Fruit fly (Drosophila melanogaster) whole organism, embryonic: ENCODE results near the gene E23.

Experiments
- BEAF-32 ChIP-seq: fragments of 200-800 bp; sonication (Bioruptor generic); optimal IDR thresholded peaks from 3 replicates; lab custom pipeline; 2017; ENCODE audit warnings: missing biosample characterization, missing genetic modification characterization, mild to moderate bottlenecking, moderate library complexity, missing genetic modification reagents
- CG11398 ChIP-seq: fragments of 200-800 bp; sonication (Bioruptor generic); optimal IDR thresholded peaks from 2 replicates; lab custom pipeline; 2016; ENCODE audit warnings: missing biosample characterization, missing genetic modification characterization
- CG12155 ChIP-seq: fragments of 200-800 bp; sonication (Bioruptor generic); optimal IDR thresholded peaks from 3 replicates; lab custom pipeline; 2016; ENCODE audit warnings: missing biosample characterization, missing genetic modification characterization
- CG1233 ChIP-seq: fragments of 200-800 bp; sonication (Bioruptor generic); optimal IDR thresholded peaks from 4 replicates; lab custom pipeline; 2018; ENCODE audit warnings: missing biosample characterization, mild to moderate bottlenecking, missing genetic modification characterization
- CG12659 ChIP-seq: fragments of 200-800 bp; sonication (Bioruptor generic); optimal IDR thresholded peaks from 3 replicates; lab custom pipeline; 2017; ENCODE audit warnings: mild to moderate bottlenecking, missing biosample characterization, missing genetic modification reagents, missing genetic modification characterization
- CG13624 ChIP-seq: fragments of 200-800 bp; sonication (Bioruptor generic); optimal IDR thresholded peaks from 2 replicates; lab custom pipeline; 2016; ENCODE audit warnings: missing biosample characterization, missing genetic modification characterization
- CG14050 ChIP-seq: fragments of 200-800 bp; sonication (Bioruptor generic); IDR thresholded peaks from 3 replicates; pipeline ENCODE4 v1.3.6; 2022; ENCODE audit warnings: missing biosample characterization, missing genetic modification characterization
- CG15073 ChIP-seq: fragments of 200-800 bp; sonication (Bioruptor generic); optimal IDR thresholded peaks from 2 replicates; lab custom pipeline; 2016; ENCODE audit warnings: missing biosample characterization, missing genetic modification characterization
- CG15514 ChIP-seq: fragments of 200-800 bp; sonication (Bioruptor generic); optimal IDR thresholded peaks from 3 replicates; lab custom pipeline; 2017; ENCODE audit warnings: missing biosample characterization, missing genetic modification characterization, mild to moderate bottlenecking, moderate library complexity, missing genetic modification reagents
- CG16863 ChIP-seq: fragments of 200-800 bp; sonication (Bioruptor generic); optimal IDR thresholded peaks from 3 replicates; lab custom pipeline; 2016; ENCODE audit warnings: missing biosample characterization, missing genetic modification characterization
- CG18476 ChIP-seq: fragments of 200-800 bp; sonication (Bioruptor generic); optimal IDR thresholded peaks from 2 replicates; lab custom pipeline; 2016; ENCODE audit warnings: missing biosample characterization, mild to moderate bottlenecking, missing genetic modification characterization
- CG18619 ChIP-seq: fragments of 200-800 bp; sonication (Bioruptor generic); optimal IDR thresholded peaks from 3 replicates; lab custom pipeline; 2017; ENCODE audit warnings: missing biosample characterization, mild to moderate bottlenecking, missing genetic modification characterization
- CG2116 ChIP-seq: fragments of 200-800 bp; sonication (Bioruptor generic); optimal IDR thresholded peaks from 3 replicates; lab custom pipeline; 2018; ENCODE audit warnings: missing biosample characterization, mild to moderate bottlenecking, missing genetic modification characterization
- CG2129 ChIP-seq: fragments of 200-800 bp; sonication (Bioruptor generic); IDR thresholded peaks from 2 replicates; pipeline ENCODE4 v1.3.6; 2022; ENCODE audit warnings: missing biosample characterization, missing genetic modification characterization; ENCODE audit not compliant: partially characterized antibody
- CG2712 ChIP-seq: fragments of 200-800 bp; optimal IDR thresholded peaks from 3 replicates; lab custom pipeline; 2019; ENCODE audit warnings: missing biosample characterization, mild to moderate bottlenecking, missing genetic modification characterization, moderate library complexity
- CG31441 ChIP-seq: fragments of 200-800 bp; sonication (Bioruptor generic); IDR thresholded peaks from 2 replicates; pipeline ENCODE4 v1.3.6; 2022; ENCODE audit warnings: missing biosample characterization, missing genetic modification characterization
- CG6272 ChIP-seq: fragments of 200-800 bp; sonication (Bioruptor generic); IDR thresholded peaks from 2 replicates; pipeline ENCODE4 v1.3.6; 2022; ENCODE audit warnings: missing biosample characterization, missing genetic modification characterization
- CG6765 ChIP-seq: fragments of 200-800 bp; sonication (Bioruptor generic); optimal IDR thresholded peaks from 3 replicates; lab custom pipeline; 2017; ENCODE audit warnings: missing biosample characterization, mild to moderate bottlenecking, missing genetic modification characterization
- CG8089 ChIP-seq: fragments of 200-800 bp; sonication (Bioruptor generic); optimal IDR thresholded peaks from 3 replicates; lab custom pipeline; 2016; ENCODE audit warnings: missing biosample characterization, missing genetic modification characterization
- D ChIP-seq, 2 experiments: fragments of 200-800 bp in 1 of 2; fragments of >200 bp in 1 of 2; sonication (Bioruptor generic) in 1 of 2; optimal IDR thresholded peaks; 2 replicates in 1 of 2; 3 replicates in 1 of 2; lab custom pipeline; 2017; ENCODE audit warnings: mild to moderate bottlenecking in 1 of 2, missing biosample characterization in 1 of 2, missing genetic modification characterization in 1 of 2, missing genetic modification reagents in 1 of 2
- D19B ChIP-seq: fragments of 200-800 bp; sonication (Bioruptor generic); optimal IDR thresholded peaks from 2 replicates; lab custom pipeline; 2017; ENCODE audit warnings: missing biosample characterization, mild to moderate bottlenecking, missing genetic modification characterization
- E2f1 ChIP-seq: fragments of 200-800 bp; sonication (Bioruptor generic); IDR thresholded peaks from 2 replicates; pipeline ENCODE4 v1.3.6; 2022; ENCODE audit warnings: missing biosample characterization, missing genetic modification characterization
- H2.0 ChIP-seq: fragments of 200-800 bp; sonication (Bioruptor generic); IDR thresholded peaks from 2 replicates; pipeline ENCODE4 v1.3.6; 2022; ENCODE audit warnings: missing biosample characterization, missing genetic modification characterization
- Mad ChIP-seq: fragments of 200-800 bp; sonication (Bioruptor generic); optimal IDR thresholded peaks from 2 replicates; lab custom pipeline; 2016; ENCODE audit warnings: missing biosample characterization, missing genetic modification characterization
- Med ChIP-seq: fragments of 200-800 bp; sonication (Bioruptor generic); peaks from one replicate; lab custom pipeline; 2016; ENCODE audit warnings: missing biosample characterization, missing genetic modification characterization, mild to moderate bottlenecking, inconsistent platforms, moderate library complexity
- Opbp ChIP-seq: fragments of 200-800 bp; sonication (Bioruptor generic); IDR thresholded peaks from 3 replicates; pipeline ENCODE4 v1.3.6; 2022; ENCODE audit warnings: missing biosample characterization, missing genetic modification characterization; ENCODE audit not compliant: partially characterized antibody
- Optix ChIP-seq: fragments of 200-800 bp; sonication (Bioruptor generic); IDR thresholded peaks from 3 replicates; pipeline ENCODE4 v1.3.6; 2022; ENCODE audit warnings: missing biosample characterization, missing genetic modification characterization
- Rx ChIP-seq: fragments of 200-800 bp; sonication (Bioruptor generic); IDR thresholded peaks from 2 replicates; pipeline ENCODE4 v1.3.6; 2022; ENCODE audit warnings: missing biosample characterization, missing genetic modification characterization
- Vsx1 ChIP-seq: fragments of 200-800 bp; sonication (Bioruptor generic); optimal IDR thresholded peaks from 2 replicates; lab custom pipeline; 2017; ENCODE audit warnings: missing biosample characterization, mild to moderate bottlenecking, missing genetic modification characterization, missing genetic modification reagents
- corto ChIP-seq: fragments of 200-800 bp; sonication (Bioruptor generic); optimal IDR thresholded peaks from 2 replicates; lab custom pipeline; 2016; ENCODE audit warnings: missing biosample characterization, mild to moderate bottlenecking, missing genetic modification characterization, moderate library complexity
- esg ChIP-seq: fragments of 200-800 bp; sonication (Bioruptor generic); conservative IDR thresholded peaks from 2 replicates; pipeline ENCODE4 v1.3.6; 2022; ENCODE audit warnings: missing biosample characterization, missing genetic modification characterization
- gcm2 ChIP-seq: fragments of 200-800 bp; sonication (Bioruptor generic); optimal IDR thresholded peaks from 2 replicates; lab custom pipeline; 2016; ENCODE audit warnings: missing biosample characterization, missing genetic modification characterization
- grau ChIP-seq: fragments of 200-800 bp; optimal IDR thresholded peaks from 3 replicates; lab custom pipeline; 2019; ENCODE audit warnings: missing biosample characterization, mild to moderate bottlenecking, missing genetic modification characterization, moderate library complexity
- insv ChIP-seq, 2 experiments: fragments of 200-800 bp; sonication (Bioruptor generic); optimal IDR thresholded peaks; 3 replicates each; lab custom pipeline; 2016 to 2018; ENCODE audit warnings: missing biosample characterization in 2 of 2, missing genetic modification characterization in 2 of 2
- ken ChIP-seq: fragments of 200-800 bp; sonication (Bioruptor generic); IDR thresholded peaks from 3 replicates; pipeline ENCODE4 v1.3.6; 2022; ENCODE audit warnings: missing biosample characterization, missing genetic modification characterization
- lab ChIP-seq: fragments of 200-800 bp; sonication (Bioruptor generic); optimal IDR thresholded peaks from 3 replicates; lab custom pipeline; 2017; ENCODE audit warnings: missing biosample characterization, missing genetic modification characterization, mild to moderate bottlenecking, moderate library complexity, missing genetic modification reagents
- lola ChIP-seq, 3 experiments: fragments of >200 bp in 2 of 3; fragments of 200-800 bp in 1 of 3; sonication (Bioruptor generic) in 1 of 3; optimal IDR thresholded peaks; 2 replicates each; lab custom pipeline; 2017 to 2019; ENCODE audit warnings: missing biosample characterization in 3 of 3, missing genetic modification characterization in 3 of 3, mild to moderate bottlenecking in 1 of 3, moderate library complexity in 1 of 3
- maf-S ChIP-seq: fragments of 200-800 bp; sonication (Bioruptor generic); optimal IDR thresholded peaks from 2 replicates; lab custom pipeline; 2016; ENCODE audit warnings: missing biosample characterization, missing genetic modification characterization
- nmo ChIP-seq: fragments of 200-800 bp; sonication (Bioruptor generic); optimal IDR thresholded peaks from 2 replicates; lab custom pipeline; 2018; ENCODE audit warnings: missing biosample characterization, mild to moderate bottlenecking, missing genetic modification characterization, moderate library complexity
- nom ChIP-seq: fragments of 200-800 bp; sonication (Bioruptor generic); optimal IDR thresholded peaks from 2 replicates; lab custom pipeline; 2017; ENCODE audit warnings: missing biosample characterization, missing genetic modification characterization, mild to moderate bottlenecking, moderate library complexity, missing genetic modification reagents
- pb ChIP-seq: fragments of 200-800 bp; sonication (Bioruptor generic); optimal IDR thresholded peaks from 3 replicates; lab custom pipeline; 2016; ENCODE audit warnings: missing biosample characterization, missing genetic modification characterization
- pzg ChIP-seq: fragments of 200-800 bp; sonication (Bioruptor generic); optimal IDR thresholded peaks from 3 replicates; lab custom pipeline; 2018; ENCODE audit warnings: missing biosample characterization, mild to moderate bottlenecking, missing genetic modification characterization, moderate library complexity
- row ChIP-seq: fragments of 200-800 bp; sonication (Bioruptor generic); IDR thresholded peaks from 3 replicates; pipeline ENCODE4 v1.3.6; 2022; ENCODE audit warnings: missing biosample characterization, missing genetic modification characterization
- slbo ChIP-seq: fragments of 200-800 bp; sonication (Bioruptor generic); IDR thresholded peaks from 2 replicates; pipeline ENCODE4 v1.3.6; 2022; ENCODE audit warnings: missing biosample characterization, missing genetic modification characterization
- sqz ChIP-seq: fragments of 200-800 bp; sonication (Bioruptor generic); optimal IDR thresholded peaks from 3 replicates; lab custom pipeline; 2018; ENCODE audit warnings: missing biosample characterization, mild to moderate bottlenecking, missing genetic modification characterization
- sr ChIP-seq: fragments of 200-800 bp; sonication (Bioruptor generic); IDR thresholded peaks from 3 replicates; pipeline ENCODE4 v1.3.6; 2022; ENCODE audit warnings: missing biosample characterization, missing genetic modification characterization
- stwl ChIP-seq: fragments of 200-800 bp; sonication (Bioruptor generic); optimal IDR thresholded peaks from 3 replicates; lab custom pipeline; 2018; ENCODE audit warnings: missing biosample characterization, mild to moderate bottlenecking, missing genetic modification characterization, moderate library complexity
- tup ChIP-seq: fragments of 200-800 bp; sonication (Bioruptor generic); optimal IDR thresholded peaks from 2 replicates; lab custom pipeline; 2016; ENCODE audit warnings: missing biosample characterization, mild to moderate bottlenecking, missing genetic modification characterization, moderate library complexity
- unc-4 ChIP-seq: fragments of 200-800 bp; sonication (Bioruptor generic); IDR thresholded peaks from 2 replicates; pipeline ENCODE4 v1.3.6; 2022; ENCODE audit warnings: missing biosample characterization, missing genetic modification characterization; ENCODE audit not compliant: partially characterized antibody
- vfl ChIP-seq: fragments of 200-800 bp; sonication (Bioruptor generic); optimal IDR thresholded peaks from 2 replicates; lab custom pipeline; 2016; ENCODE audit warnings: missing biosample characterization, missing genetic modification characterization

The E23 gene

dm6 chr2L:3373242-3373641 is 18.6 kb upstream of the E23 start, which contains the start of gene GramD1B (continued):
- TF ChIP-seq H2.0 (GFP tag; lab: Robert Waterston, UW) = no peak
- peak; percentile 97 for TF ChIP-seq stwl (tag; lab: Kevin White, UChicago)
- no peak for TF ChIP-seq CG6765 (GFP tag; lab: Kevin White, UChicago)
- TF ChIP-seq slbo (GFP tag; lab: Robert Waterston, UW) = no peak
- TF ChIP-seq Vsx1 (GFP tag; lab: Kevin White, UChicago) = no peak
- peak; percentile 95 for TF ChIP-seq pzg (GFP tag; lab: Kevin White, UChicago)
- 0 out of 3 replicates have a peak, but pooled peaks have one; percentile 23 for TF ChIP-seq ken (GFP tag; lab: Robert Waterston, UW)
- TF ChIP-seq row (GFP tag; lab: Robert Waterston, UW) = no peak
- TF ChIP-seq D (optimal IDR thresholded peaks at IDR 0.05; lab: Kevin White, UChicago) = no peak
- no peak for TF ChIP-seq D (GFP tag; optimal IDR thresholded peaks at IDR 0.05; lab: Kevin White, UChicago)
- no peak for TF ChIP-seq CG6272 (GFP tag; lab: Robert Waterston, UW)
- no peak for TF ChIP-seq CG18476
- no peak for TF ChIP-seq CG8089 (GFP tag; lab: Kevin White, UChicago)
- TF ChIP-seq nmo (GFP tag; lab: Kevin White, UChicago) = peak; percentile 16
- TF ChIP-seq pb (GFP tag; lab: Kevin White, UChicago) = no peak
- no peak for TF ChIP-seq D19B (GFP tag; lab: Kevin White, UChicago)
- TF ChIP-seq lab (GFP tag; lab: Kevin White, UChicago) = no peak
- peak; percentile 32; the same call in 1 of the 2 replicates for TF ChIP-seq unc-4 (GFP tag; lab: Robert Waterston, UW)
- TF ChIP-seq E2f1 = no peak
- TF ChIP-seq Med (GFP tag; lab: Kevin White, UChicago) = peak; percentile 83
- TF ChIP-seq CG13624 (GFP tag; lab: Kevin White, UChicago) = peak; percentile 24
- peak; percentile 49 for TF ChIP-seq BEAF-32 (GFP tag; lab: Kevin White, UChicago)
- TF ChIP-seq esg (GFP tag; lab: Robert Waterston, UW) = no peak
- peak; percentile 51 for TF ChIP-seq grau (tag; lab: Kevin White, UChicago)
- 0 out of 3 replicates have a peak, but pooled peaks have one; percentile 22 for TF ChIP-seq CG14050 (GFP tag; lab: Robert Waterston, UW)
- no peak for TF ChIP-seq CG18619 (GFP tag; lab: Kevin White, UChicago)
- no peak for TF ChIP-seq vfl (GFP tag; lab: Kevin White, UChicago)
- no peak for TF ChIP-seq CG12155 (GFP tag; lab: Kevin White, UChicago)
- TF ChIP-seq CG15514 (GFP tag; lab: Kevin White, UChicago) = peak; percentile 61
- peak; percentile 44; the same call in 1 of the 3 replicates for TF ChIP-seq Opbp (GFP tag; lab: Robert Waterston, UW)
- no peak for TF ChIP-seq Optix (GFP tag; lab: Robert Waterston, UW)
- TF ChIP-seq insv (GFP tag; optimal IDR thresholded peaks at IDR 0.05; lab: Kevin White, UChicago) = no peak
- TF ChIP-seq CG11398 (GFP tag; lab: Kevin White, UChicago) = no peak
- TF ChIP-seq sqz (GFP tag; lab: Kevin White, UChicago) = no peak
- TF ChIP-seq tup (GFP tag; lab: Kevin White, UChicago) = no peak
- no peak for TF ChIP-seq nom (GFP tag; lab: Kevin White, UChicago)
- no peak for TF ChIP-seq gcm2
- no peak for TF ChIP-seq corto (GFP tag; lab: Kevin White, UChicago)
- TF ChIP-seq CG2712 (tag; lab: Kevin White, UChicago) = peak; percentile 20
- no peak for TF ChIP-seq CG15073
- no peak for TF ChIP-seq Mad (GFP tag; lab: Kevin White, UChicago)
- TF ChIP-seq lola (GFP tag; optimal IDR thresholded peaks at IDR 0.05; lab: Kevin White, UChicago) = no peak
- no peak for TF ChIP-seq CG16863 (GFP tag; lab: Kevin White, UChicago)
- no peak for TF ChIP-seq sr
- TF ChIP-seq CG2116 (GFP tag; lab: Kevin White, UChicago) = peak; percentile 33
- TF ChIP-seq CG12659 (GFP tag; lab: Kevin White, UChicago) = peak; percentile 56
- no peak for TF ChIP-seq Rx (GFP tag; lab: Robert Waterston, UW)
- TF ChIP-seq CG2129 (GFP tag; lab: Robert Waterston, UW) = no peak
- TF ChIP-seq CG1233 (GFP tag; lab: Kevin White, UChicago) = no peak
- no peak for TF ChIP-seq maf-S (GFP tag; lab: Kevin White, UChicago)
- TF ChIP-seq CG31441 = no peak; the same call in 1 of the 2 replicates
